Fruit fly (Drosophila melanogaster) whole organism: ENCODE measurements around the gene SkpD.

Source experiments
- CG8478 ChIP-seq: fragments of >200 bp; optimal IDR thresholded peaks from 2 replicates; lab custom pipeline; 2018; ENCODE audit warnings: inconsistent platforms
- Dll ChIP-seq: fragments of >200 bp; optimal IDR thresholded peaks from 2 replicates; lab custom pipeline; 2017
- EcR ChIP-seq, 2 experiments: fragments of >200 bp; optimal IDR thresholded peaks; 2 replicates each; lab custom pipeline; 2017; ENCODE audit warnings: missing biosample characterization in 2 of 2, missing genetic modification characterization in 2 of 2, missing genetic modification reagents in 2 of 2
- pan ChIP-seq: fragments of >200 bp; optimal IDR thresholded peaks from 2 replicates; lab custom pipeline; 2017
- psq ChIP-seq: fragments of >200 bp; optimal IDR thresholded peaks from 2 replicates; lab custom pipeline; 2017
- usp ChIP-seq: fragments of >200 bp; optimal IDR thresholded peaks from 2 replicates; lab custom pipeline; 2017; ENCODE audit warnings: missing biosample characterization, missing genetic modification characterization, mixed read lengths

- TF ChIP-seq EcR (GFP tag; optimal IDR thresholded peaks at IDR 0.05; lab: Kevin White, UChicago) (no peak), psq (lab: Kevin White, UChicago) (no peak), pan (lab: Kevin White, UChicago) (no peak), Dll (no peak), usp (GFP tag; lab: Kevin White, UChicago) (no peak), CG8478 (lab: Kevin White, UChicago) (no peak)
Measured at dm6 chrX:19840341-19840740, 27.8 kb downstream of the SkpD start.
